Worm (Caenorhabditis elegans) whole organism, young adult: Measurements from ENCODE around the gene nuo-1.

Source experiments
- B0336.3 ChIP-seq: fragments of 200-800 bp; sonication (Bioruptor generic); IDR thresholded peaks from 2 replicates; pipeline ENCODE4 v1.3.6; 2022; ENCODE audit warnings: missing genetic modification characterization, missing compliant biosample characterization
- C06A6.2 ChIP-seq: fragments of 200-800 bp; sonication (Bioruptor generic); conservative IDR thresholded peaks from 2 replicates; pipeline ENCODE4 v1.3.6; 2022; ENCODE audit warnings: missing genetic modification characterization, missing compliant biosample characterization
- F22D6.2 ChIP-seq: sonication (generic microtip); optimal IDR thresholded peaks from 2 replicates; lab custom pipeline; 2016; ENCODE audit warnings: mild to moderate bottlenecking, missing genetic modification characterization, missing compliant biosample characterization
- F33H1.4 ChIP-seq: fragments of 200-800 bp; sonication (Bioruptor generic); IDR thresholded peaks from 2 replicates; pipeline ENCODE4 v1.3.6; 2022; ENCODE audit warnings: missing genetic modification reagents, missing genetic modification characterization, missing compliant biosample characterization
- F39B2.1 ChIP-seq: fragments of 200-800 bp; sonication (Bioruptor generic); IDR thresholded peaks from 2 replicates; pipeline ENCODE4 v1.3.6; 2022; ENCODE audit warnings: missing genetic modification reagents, missing genetic modification characterization, missing compliant biosample characterization
- F52B5.7 ChIP-seq: sonication (generic microtip); optimal IDR thresholded peaks from 2 replicates; lab custom pipeline; 2016; ENCODE audit warnings: mild to moderate bottlenecking, missing genetic modification characterization, missing compliant biosample characterization
- F57C9.4 ChIP-seq: sonication (generic microtip); optimal IDR thresholded peaks from 2 replicates; lab custom pipeline; 2017; ENCODE audit warnings: mild to moderate bottlenecking, missing genetic modification characterization, missing compliant biosample characterization
- T26A5.8 ChIP-seq: sonication (generic microtip); optimal IDR thresholded peaks from 2 replicates; lab custom pipeline; 2016; ENCODE audit warnings: missing genetic modification characterization, missing compliant biosample characterization
- Y67H2A.10 ChIP-seq: fragments of 200-800 bp; sonication (Bioruptor generic); conservative IDR thresholded peaks from 2 replicates; pipeline ENCODE4 v1.3.6; 2022; ENCODE audit warnings: missing genetic modification reagents, missing genetic modification characterization, missing compliant biosample characterization
- Y79H2A.3 ChIP-seq: fragments of 200-800 bp; sonication (Bioruptor generic); conservative IDR thresholded peaks from 2 replicates; pipeline ENCODE4 v1.3.6; 2022; ENCODE audit warnings: missing genetic modification reagents, missing genetic modification characterization, missing compliant biosample characterization
- Y95B8A.8 ChIP-seq: fragments of 200-800 bp; sonication (Bioruptor generic); IDR thresholded peaks from 2 replicates; pipeline ENCODE4 v1.3.6; 2022; ENCODE audit warnings: missing genetic modification reagents, missing genetic modification characterization, missing compliant biosample characterization
- ZK185.1 ChIP-seq: sonication (generic microtip); optimal IDR thresholded peaks from 2 replicates; lab custom pipeline; 2016; ENCODE audit warnings: mild to moderate bottlenecking, missing genetic modification characterization, missing compliant biosample characterization; ENCODE audit not compliant: poor library complexity, severe bottlenecking
- ama-1 ChIP-seq, 3 experiments: fragments of 150-350 bp in 1 of 3; sonication (generic microtip) in 2 of 3; optimal IDR thresholded peaks; 2 replicates each; lab custom pipeline; 2014 to 2018; ENCODE audit warnings: missing biosample characterization in 2 of 3, missing genetic modification characterization in 2 of 3, missing genetic modification reagents in 2 of 3
- aptf-3 ChIP-seq: fragments of 200-800 bp; sonication (Bioruptor generic); IDR thresholded peaks from 2 replicates; pipeline ENCODE4 v1.3.6; 2022; ENCODE audit warnings: missing genetic modification characterization, missing compliant biosample characterization
- attf-6 ChIP-seq: fragments of 200-800 bp; sonication (Bioruptor generic); IDR thresholded peaks from 2 replicates; pipeline ENCODE4 v1.3.6; 2022; ENCODE audit warnings: missing genetic modification reagents, missing genetic modification characterization, missing compliant biosample characterization
- bed-2 ChIP-seq: fragments of 200-800 bp; sonication (Bioruptor generic); IDR thresholded peaks from 2 replicates; pipeline ENCODE4 v1.3.6; 2022; ENCODE audit warnings: missing genetic modification reagents, missing genetic modification characterization, missing compliant biosample characterization
- ceh-27 ChIP-seq: fragments of 200-800 bp; sonication (Bioruptor generic); optimal IDR thresholded peaks from 2 replicates; lab custom pipeline; 2018; ENCODE audit warnings: mild to moderate bottlenecking, missing genetic modification characterization, moderate library complexity, missing compliant biosample characterization
- ceh-79 ChIP-seq: sonication (generic microtip); optimal IDR thresholded peaks from 2 replicates; lab custom pipeline; 2017; ENCODE audit warnings: mild to moderate bottlenecking, missing genetic modification characterization, missing compliant biosample characterization
- die-1 ChIP-seq: sonication (generic microtip); optimal IDR thresholded peaks from 2 replicates; lab custom pipeline; 2016; ENCODE audit warnings: missing genotype, mild to moderate bottlenecking, missing genetic modification characterization, missing compliant biosample characterization
- efl-1 ChIP-seq: fragments of 150-350 bp; optimal IDR thresholded peaks from 2 replicates; lab custom pipeline; 2014; ENCODE audit warnings: missing biosample characterization, missing genetic modification reagents, missing genetic modification characterization
- egl-18 ChIP-seq: fragments of 200-800 bp; sonication (Bioruptor generic); IDR thresholded peaks from 2 replicates; pipeline ENCODE4 v1.3.6; 2022; ENCODE audit warnings: missing genetic modification reagents, missing genetic modification characterization, missing compliant biosample characterization
- ekl-4 ChIP-seq: fragments of 200-800 bp; sonication (Bioruptor generic); IDR thresholded peaks from 2 replicates; pipeline ENCODE4 v1.3.6; 2022; ENCODE audit warnings: missing genetic modification reagents, missing genetic modification characterization, missing compliant biosample characterization
- hsf-1 ChIP-seq: fragments of 200-800 bp; sonication (Bioruptor generic); IDR thresholded peaks from 2 replicates; pipeline ENCODE4 v1.3.6; 2022; ENCODE audit warnings: missing genetic modification reagents, missing genetic modification characterization, missing compliant biosample characterization
- let-607 ChIP-seq, 2 experiments: fragments of 200-800 bp in 1 of 2; sonication (Bioruptor generic) in 1 of 2; sonication (generic microtip) in 1 of 2; optimal IDR thresholded peaks; 2 replicates each; lab custom pipeline; 2016 to 2018; ENCODE audit warnings: mild to moderate bottlenecking in 2 of 2, missing compliant biosample characterization in 2 of 2, missing genetic modification characterization in 2 of 2, moderate library complexity in 2 of 2, missing genotype in 1 of 2
- lin-26 ChIP-seq: fragments of 200-800 bp; sonication (Bioruptor generic); IDR thresholded peaks from 2 replicates; pipeline ENCODE4 v1.3.6; 2022; ENCODE audit warnings: missing genetic modification reagents, missing genetic modification characterization, missing compliant biosample characterization
- lin-35 ChIP-seq, 3 experiments: fragments of 150-350 bp in 2 of 3; sonication (generic microtip) in 1 of 3; optimal IDR thresholded peaks; 2 replicates each; lab custom pipeline; 2014 to 2018; ENCODE audit warnings: missing biosample characterization in 3 of 3, missing genetic modification characterization in 3 of 3, missing genetic modification reagents in 3 of 3
- lsl-1 ChIP-seq: fragments of 200-800 bp; sonication (Bioruptor generic); optimal IDR thresholded peaks from 2 replicates; lab custom pipeline; 2018; ENCODE audit warnings: mild to moderate bottlenecking, missing genetic modification characterization, moderate library complexity, missing compliant biosample characterization
- madf-6 ChIP-seq: fragments of 200-800 bp; sonication (Bioruptor generic); IDR thresholded peaks from 2 replicates; pipeline ENCODE4 v1.3.6; 2022; ENCODE audit warnings: missing genetic modification reagents, missing genetic modification characterization, missing compliant biosample characterization
- mcd-1 ChIP-seq: fragments of 200-800 bp; sonication (Bioruptor generic); IDR thresholded peaks from 2 replicates; pipeline ENCODE4 v1.3.6; 2022; ENCODE audit warnings: missing genetic modification reagents, missing genetic modification characterization, missing compliant biosample characterization
- mes-4 ChIP-seq: sonication (generic microtip); optimal IDR thresholded peaks from 2 replicates; lab custom pipeline; 2016; ENCODE audit warnings: missing genotype, missing genetic modification characterization, missing compliant biosample characterization
- nfya-2 ChIP-seq: fragments of 200-800 bp; sonication (Bioruptor generic); IDR thresholded peaks from 2 replicates; pipeline ENCODE4 v1.3.6; 2022; ENCODE audit warnings: missing genetic modification reagents, missing genetic modification characterization, missing compliant biosample characterization
- nfyb-1 ChIP-seq: fragments of 200-800 bp; sonication (Bioruptor generic); IDR thresholded peaks from 2 replicates; pipeline ENCODE4 v1.3.6; 2022; ENCODE audit warnings: missing genetic modification reagents, missing genetic modification characterization, missing compliant biosample characterization
- nhr-120 ChIP-seq: fragments of 200-800 bp; sonication (Bioruptor generic); IDR thresholded peaks from 2 replicates; pipeline ENCODE4 v1.3.6; 2022; ENCODE audit warnings: missing genetic modification characterization, missing compliant biosample characterization
- nhr-179 ChIP-seq: sonication (generic microtip); optimal IDR thresholded peaks from 2 replicates; lab custom pipeline; 2016; ENCODE audit warnings: mild to moderate bottlenecking, missing genetic modification characterization, missing compliant biosample characterization
- nhr-90 ChIP-seq: sonication (generic microtip); optimal IDR thresholded peaks from 2 replicates; lab custom pipeline; 2016; ENCODE audit warnings: missing genotype, mild to moderate bottlenecking, missing genetic modification characterization, missing compliant biosample characterization
- pbrm-1 ChIP-seq: fragments of 200-800 bp; sonication (Bioruptor generic); IDR thresholded peaks from 2 replicates; pipeline ENCODE4 v1.3.6; 2022; ENCODE audit warnings: missing genetic modification reagents, missing genetic modification characterization, missing compliant biosample characterization
- pha-4 ChIP-seq: fragments of 150-350 bp; sonication (generic microtip); optimal IDR thresholded peaks from 2 replicates; lab custom pipeline; 2014; ENCODE audit warnings: missing biosample characterization, missing genetic modification reagents, missing genetic modification characterization
- repo-1 ChIP-seq: sonication (generic microtip); optimal IDR thresholded peaks from 2 replicates; lab custom pipeline; 2017; ENCODE audit warnings: mild to moderate bottlenecking, missing genetic modification characterization, missing compliant biosample characterization
- snpc-1.3 ChIP-seq: sonication (generic microtip); optimal IDR thresholded peaks from 2 replicates; lab custom pipeline; 2017; ENCODE audit warnings: missing genetic modification characterization, mild to moderate bottlenecking, missing compliant biosample characterization, antibody characterized with exemption, moderate library complexity, missing genotype, missing genetic modification reagents; ENCODE audit not compliant: insufficient read depth
- snpc-4 ChIP-seq, 5 experiments: fragments of 150-350 bp in 1 of 5; sonication (generic microtip) in 4 of 5; optimal IDR thresholded peaks; 2 replicates each; lab custom pipeline; 2014 to 2018; ENCODE audit warnings: missing genetic modification characterization in 5 of 5, missing biosample characterization in 3 of 5, antibody characterized with exemption in 2 of 5, mild to moderate bottlenecking in 2 of 5, missing compliant biosample characterization in 2 of 5, missing genotype in 2 of 5, moderate library complexity in 2 of 5, missing genetic modification reagents in 1 of 5
- unc-130 ChIP-seq: sonication (generic microtip); optimal IDR thresholded peaks from 2 replicates; lab custom pipeline; 2016; ENCODE audit warnings: missing genetic modification reagents, missing genetic modification characterization, missing compliant biosample characterization
- unc-62 ChIP-seq: fragments of 150-350 bp; optimal IDR thresholded peaks from 2 replicates; lab custom pipeline; 2014; ENCODE audit warnings: missing biosample characterization, missing genetic modification reagents, missing genetic modification characterization
- zfh-2 ChIP-seq: fragments of 200-800 bp; sonication (Bioruptor generic); conservative IDR thresholded peaks from 2 replicates; pipeline ENCODE4 v1.3.6; 2022; ENCODE audit warnings: missing genetic modification reagents, missing genetic modification characterization, missing compliant biosample characterization
- zim-3 ChIP-seq: sonication (generic microtip); optimal IDR thresholded peaks from 2 replicates; lab custom pipeline; 2017; ENCODE audit warnings: mild to moderate bottlenecking, missing genetic modification characterization, moderate library complexity, missing compliant biosample characterization
- ztf-22 ChIP-seq: fragments of 200-800 bp; sonication (Bioruptor generic); optimal IDR thresholded peaks from 2 replicates; lab custom pipeline; 2018; ENCODE audit warnings: mild to moderate bottlenecking, missing genetic modification characterization, moderate library complexity, missing compliant biosample characterization
- ztf-25 ChIP-seq: fragments of 200-800 bp; sonication (Bioruptor generic); IDR thresholded peaks from 2 replicates; pipeline ENCODE4 v1.3.6; 2022; ENCODE audit warnings: missing genetic modification reagents, missing genetic modification characterization, missing compliant biosample characterization
- ztf-26 ChIP-seq: sonication (generic microtip); optimal IDR thresholded peaks from 2 replicates; lab custom pipeline; 2017; ENCODE audit warnings: missing genetic modification characterization, missing compliant biosample characterization
- ztf-6 ChIP-seq: fragments of 200-800 bp; sonication (Bioruptor generic); IDR thresholded peaks from 2 replicates; pipeline ENCODE4 v1.3.6; 2022; ENCODE audit warnings: missing genetic modification reagents, missing genetic modification characterization, missing compliant biosample characterization

Gene nuo-1

DNA sequence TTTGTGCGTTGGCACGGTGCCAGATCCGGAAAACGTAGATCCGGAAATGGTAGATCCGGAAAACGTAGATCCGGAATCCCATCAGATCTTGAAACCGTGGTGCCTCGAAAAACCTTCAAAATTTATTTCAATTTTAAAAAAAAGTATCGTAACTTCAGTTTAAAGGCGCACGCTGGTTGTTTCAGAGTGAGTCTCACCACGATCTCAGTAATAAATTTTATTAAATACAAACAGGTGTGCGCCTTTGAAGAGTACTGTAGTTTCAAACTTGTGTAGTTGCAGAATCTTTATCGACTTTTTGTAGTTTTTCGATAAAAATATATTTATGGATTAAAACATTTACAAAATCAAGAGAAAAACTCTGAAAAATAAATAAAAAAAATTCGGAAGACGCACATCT, 47.0 kb upstream of the nuo-1 start:
- TF ChIP-seq ZK185.1 (no peak), lin-35 (GFP tag; optimal IDR thresholded peaks at IDR 0.05; lab: Kevin White, UChicago) (no peak), die-1 (tag; lab: Kevin White, UChicago) (no peak), ekl-4 (GFP tag; lab: Robert Waterston, UW) (0 out of 2 replicates have a peak, but pooled peaks have one; percentile 41), F22D6.2 (tag; lab: Kevin White, UChicago) (no peak), Y95B8A.8 (GFP tag; lab: Robert Waterston, UW) (no peak), efl-1 (GFP tag; lab: Kevin White, UChicago) (peak; percentile 71), ceh-27 (GFP tag; lab: Kevin White, UChicago) (no peak), zim-3 (no peak), F52B5.7 (tag; lab: Kevin White, UChicago) (no peak), nfya-2 (GFP tag; lab: Robert Waterston, UW) (no peak), Y67H2A.10 (GFP tag; lab: Robert Waterston, UW) (no peak), mcd-1 (peak; percentile 61; the same call in 1 of the 2 replicates), aptf-3 (GFP tag; lab: Robert Waterston, UW) (no peak), nhr-120 (GFP tag; lab: Robert Waterston, UW) (no peak), snpc-1.3 (no peak), ztf-6 (GFP tag; lab: Robert Waterston, UW) (no peak), bed-2 (GFP tag; lab: Robert Waterston, UW) (no peak), let-607 (tag; optimal IDR thresholded peaks at IDR 0.05; lab: Kevin White, UChicago) (no peak), nhr-90 (tag; lab: Kevin White, UChicago) (no peak), ztf-22 (GFP tag; lab: Kevin White, UChicago) (no peak), unc-62 (GFP tag; lab: Kevin White, UChicago) (no peak), F57C9.4 (no peak), repo-1 (tag; lab: Kevin White, UChicago) (no peak), snpc-4 (GFP tag; optimal IDR thresholded peaks at IDR 0.05; lab: Kevin White, UChicago) (no peak), snpc-4 (tag; optimal IDR thresholded peaks at IDR 0.05; lab: Kevin White, UChicago) (no peak), nfyb-1 (no peak), F33H1.4 (peak; percentile 94), lin-26 (GFP tag; lab: Robert Waterston, UW) (no peak), mes-4 (tag; lab: Kevin White, UChicago) (no peak), unc-130 (GFP tag; lab: Kevin White, UChicago) (no peak), ztf-25 (GFP tag; lab: Robert Waterston, UW) (no peak), ama-1 (optimal IDR thresholded peaks at IDR 0.05; lab: Kevin White, UChicago) (no peak), ama-1 (GFP tag; optimal IDR thresholded peaks at IDR 0.05; lab: Kevin White, UChicago) (no peak), ztf-26 (tag; lab: Kevin White, UChicago) (no peak), pha-4 (tag; lab: Kevin White, UChicago) (no peak), hsf-1 (GFP tag; lab: Robert Waterston, UW) (0 out of 2 replicates have a peak, but pooled peaks have one; percentile 25), ceh-79 (tag; lab: Kevin White, UChicago) (no peak), Y79H2A.3 (GFP tag; lab: Robert Waterston, UW) (no peak), T26A5.8 (no peak), C06A6.2 (no peak), zfh-2 (GFP tag; lab: Robert Waterston, UW) (no peak), B0336.3 (no peak), nhr-179 (tag; lab: Kevin White, UChicago) (no peak), lsl-1 (GFP tag; lab: Kevin White, UChicago) (peak; percentile 99), pbrm-1 (GFP tag; lab: Robert Waterston, UW) (0 out of 2 replicates have a peak, but pooled peaks have one; percentile 9), F39B2.1 (peak; percentile 19; the same call in 1 of the 2 replicates), egl-18 (no peak), attf-6 (GFP tag; lab: Robert Waterston, UW) (no peak), madf-6 (GFP tag; lab: Robert Waterston, UW) (peak; percentile 98)
